Worm (Caenorhabditis elegans): ENCODE results near the gene Y26G10.6.

The Y26G10.6 gene

DNA sequence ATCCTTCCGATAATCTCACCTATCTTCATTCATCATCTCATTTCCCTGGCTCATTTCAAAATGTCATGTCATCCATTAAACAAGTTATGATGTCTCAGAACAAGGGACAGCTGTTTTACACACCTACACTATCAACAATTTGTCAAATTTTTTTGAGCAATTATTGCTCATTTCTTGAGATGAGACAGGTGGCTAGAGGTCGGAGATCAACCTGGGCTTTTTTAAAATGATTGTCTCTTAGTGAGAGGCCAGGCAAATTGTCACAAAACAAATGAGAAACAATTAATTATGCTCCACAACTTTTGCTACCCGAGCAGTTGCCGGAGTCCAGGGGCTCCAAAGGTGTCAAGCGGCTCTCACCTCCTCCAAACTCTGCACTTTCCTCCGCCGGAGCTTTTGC lies 29.0 kb downstream of the Y26G10.6 start (continued):
- TF ChIP-seq nhr-71 (tag; optimal IDR thresholded peaks at IDR 0.05) (peak; percentile 70), ets-5 (GFP tag; IDR thresholded peaks at IDR 0.05) (no peak), nhr-11 (tag; optimal IDR thresholded peaks at IDR 0.05) (peak; percentile 33), unc-86 (tag; optimal IDR thresholded peaks at IDR 0.05) (no peak), efl-1 (optimal IDR thresholded peaks at IDR 0.05) (no peak), efl-1 (GFP tag; optimal IDR thresholded peaks at IDR 0.05 in 1 of 2) (peak in 1 of 2 experiments; percentile 75), pqm-1 (tag; optimal IDR thresholded peaks at IDR 0.05) (no peak), fos-1 (tag; optimal IDR thresholded peaks at IDR 0.05) (no peak), nhr-28 (tag; optimal IDR thresholded peaks at IDR 0.05) (no peak), nhr-19 (GFP tag; conservative IDR thresholded peaks at IDR 0.05) (peak; percentile 47), tbx-2 (tag; optimal IDR thresholded peaks at IDR 0.05) (peak; percentile 3), unc-30 (tag; optimal IDR thresholded peaks at IDR 0.05) (no peak), egl-27 (tag; optimal IDR thresholded peaks at IDR 0.05) (no peak), ztf-4 (tag; optimal IDR thresholded peaks at IDR 0.05) (no peak)

DNA sequence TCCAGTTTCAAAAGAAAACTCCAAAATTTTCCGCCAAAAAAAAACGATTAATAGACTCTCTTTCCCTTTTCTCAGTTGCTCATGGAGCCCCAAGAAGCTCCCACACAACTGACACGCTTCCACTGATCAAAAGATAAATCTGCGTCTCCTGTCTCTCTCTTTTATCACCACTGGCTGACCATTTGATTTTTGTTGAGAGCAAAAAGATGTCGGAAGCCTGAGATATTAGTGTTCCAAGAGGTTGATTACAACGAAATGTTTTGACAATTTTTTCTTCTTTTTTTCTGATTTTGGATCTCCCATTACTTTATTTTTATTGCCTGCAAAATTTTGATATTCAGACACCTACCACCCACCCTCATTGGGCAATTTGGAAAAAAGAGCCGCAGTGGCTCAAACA lies 32.8 kb downstream of the Y26G10.6 start, which contains the start of gene twk-42:
Gene twk-42, minus strand, starts transcription at position 101 of the 400 bp plus-strand sequence.
- TF ChIP-seq rnt-1 (tag; optimal IDR thresholded peaks at IDR 0.05) (peak; percentile 29), snpc-4 (tag; optimal IDR thresholded peaks at IDR 0.05) (no peak)

DNA sequence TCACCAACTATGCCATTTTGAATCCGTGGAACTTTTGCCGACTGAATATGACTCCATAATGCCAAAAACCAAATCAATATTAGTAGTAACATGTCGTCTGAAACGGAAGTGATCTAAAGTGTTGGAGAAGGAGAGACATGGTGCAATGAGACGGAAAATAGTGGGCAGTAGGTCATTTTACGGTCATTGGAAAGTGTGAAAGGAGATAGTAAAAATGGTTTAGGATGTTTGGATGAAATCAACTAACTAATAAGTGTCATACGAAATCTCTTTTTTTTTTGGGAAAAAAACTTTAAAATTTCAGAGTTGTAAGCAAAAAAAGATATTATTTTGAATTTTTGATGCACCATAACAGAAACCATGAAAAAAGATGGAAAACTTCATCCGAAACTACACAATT lies 40.0 kb downstream of the Y26G10.6 start, which contains the start of gene cutl-4:
Gene cutl-4, minus strand, starts transcription at position 101 of the 400 bp plus-strand sequence.
- TF ChIP-seq blmp-1 (tag; optimal IDR thresholded peaks at IDR 0.05): no peak

DNA sequence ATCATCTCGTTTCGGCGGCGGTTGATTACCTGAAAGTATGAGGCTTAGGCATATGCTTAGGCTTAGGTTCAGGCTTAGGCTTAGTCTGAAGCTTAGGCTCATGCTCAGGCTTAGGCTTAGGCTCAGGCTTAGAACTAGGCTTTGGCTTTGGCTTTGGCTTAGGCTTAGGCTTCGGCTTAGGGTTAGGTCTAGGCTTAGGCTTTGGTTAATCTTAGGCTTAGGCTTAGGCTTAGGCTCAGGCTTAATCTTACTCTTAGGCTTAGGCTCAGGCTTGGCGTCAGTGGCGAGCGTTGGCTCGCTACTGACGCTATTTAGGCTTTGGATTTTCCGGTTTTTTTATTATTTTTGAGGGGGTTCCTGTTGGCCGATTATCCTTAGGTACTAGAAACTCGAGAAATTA lies 44.0 kb downstream of the Y26G10.6 start:
- TF ChIP-seq vab-15 (tag; optimal IDR thresholded peaks at IDR 0.05): no peak
- no peak for TF ChIP-seq sox-4 (tag; optimal IDR thresholded peaks at IDR 0.05)
- TF ChIP-seq alr-1 (tag; optimal IDR thresholded peaks at IDR 0.05; ENCODE audit: borderline replicate concordance): no peak
- no peak for TF ChIP-seq nhr-84 (tag; optimal IDR thresholded peaks at IDR 0.05)
- no peak for TF ChIP-seq lin-15B (tag; optimal IDR thresholded peaks at IDR 0.05)
- TF ChIP-seq rnt-1 (tag; optimal IDR thresholded peaks at IDR 0.05): no peak
- no peak for TF ChIP-seq nhr-76 (tag; optimal IDR thresholded peaks at IDR 0.05)
- TF ChIP-seq grh-1 (GFP tag; IDR thresholded peaks at IDR 0.05): no peak
- no peak for TF ChIP-seq xbp-1 (tag; optimal IDR thresholded peaks at IDR 0.05)

DNA sequence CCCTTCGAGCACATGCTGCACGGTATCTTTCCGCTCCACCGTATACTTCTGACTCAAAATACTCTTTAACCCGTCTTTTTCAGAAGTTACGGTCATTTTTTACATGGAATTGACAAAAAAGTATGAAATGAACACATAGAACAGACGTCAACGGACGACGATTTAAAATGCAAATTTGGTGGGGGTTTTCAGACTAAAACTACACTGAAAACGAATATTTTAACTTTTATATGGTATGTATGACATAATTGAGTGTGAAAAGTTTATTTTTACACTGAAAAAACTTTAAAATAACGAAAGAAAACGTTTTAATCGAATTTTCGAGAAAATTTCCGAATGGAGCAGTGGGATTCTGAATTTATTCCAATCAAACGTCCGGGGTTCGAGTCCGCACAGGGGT lies 47.2 kb downstream of the Y26G10.6 start, which contains the start of gene twk-36:
Gene twk-36, minus strand, starts transcription at position 101 of the 400 bp plus-strand sequence.
- TF ChIP-seq tbx-2 (tag; optimal IDR thresholded peaks at IDR 0.05): no peak

DNA sequence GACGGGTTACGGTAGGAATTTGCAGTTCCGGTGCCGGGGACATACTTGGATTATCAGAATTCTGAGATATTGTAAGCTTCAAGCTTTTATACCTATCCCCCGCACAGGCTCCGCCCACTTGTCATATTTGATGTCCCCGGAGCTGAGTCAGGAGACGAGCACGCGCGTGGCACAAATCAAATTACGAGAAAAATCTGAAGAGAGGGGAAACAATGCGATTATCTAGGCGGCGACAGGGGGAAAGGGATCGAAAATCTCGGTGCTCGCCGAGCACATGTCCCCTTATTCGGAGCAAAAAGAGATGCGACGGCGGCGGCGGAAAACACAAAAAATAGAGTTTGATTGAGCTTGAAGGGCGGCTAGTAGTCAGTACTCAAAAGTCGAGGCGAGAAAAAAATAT lies 49.4 kb downstream of the Y26G10.6 start, which contains the start of gene R12G8.1:
Gene R12G8.1, minus strand, starts transcription at position 63 of the 400 bp plus-strand sequence.
- TF ChIP-seq ces-1 (GFP tag; optimal IDR thresholded peaks at IDR 0.05) (peak; percentile 66), unc-86 (tag; optimal IDR thresholded peaks at IDR 0.05) (no peak), isw-1 (GFP tag; IDR thresholded peaks at IDR 0.05) (no peak), efl-1 (optimal IDR thresholded peaks at IDR 0.05) (no peak), efl-1 (GFP tag; optimal IDR thresholded peaks at IDR 0.05 in 1 of 2) (peak in 1 of 2 experiments; percentile 74), mef-2 (tag; optimal IDR thresholded peaks at IDR 0.05) (no peak), lsy-2 (tag; optimal IDR thresholded peaks at IDR 0.05) (peak in 1 of 2 experiments; percentile 1), egl-13 (tag; optimal IDR thresholded peaks at IDR 0.05) (no peak), grh-1 (GFP tag; IDR thresholded peaks at IDR 0.05) (no peak), nhr-90 (tag; optimal IDR thresholded peaks at IDR 0.05; ENCODE audit: poor library complexity) (no peak), hlh-17 (GFP tag; optimal IDR thresholded peaks at IDR 0.05; ENCODE audit: borderline replicate concordance) (no peak), mdl-1 (tag; optimal IDR thresholded peaks at IDR 0.05) (no peak), nhr-71 (tag; optimal IDR thresholded peaks at IDR 0.05) (peak; percentile 51), unc-62 (GFP tag; optimal IDR thresholded peaks at IDR 0.05) (no peak), ztf-4 (tag; optimal IDR thresholded peaks at IDR 0.05) (no peak), ceh-90 (tag; optimal IDR thresholded peaks at IDR 0.05) (no peak), efl-3 (GFP tag; optimal IDR thresholded peaks at IDR 0.05) (no peak), lin-14 (GFP tag; optimal IDR thresholded peaks at IDR 0.05) (peak; percentile 78), lin-35 (GFP tag; optimal IDR thresholded peaks at IDR 0.05) (no peak), tlp-1 (tag; optimal IDR thresholded peaks at IDR 0.05) (no peak), pax-3 (tag; optimal IDR thresholded peaks at IDR 0.05) (no peak), fkh-10 (GFP tag; optimal IDR thresholded peaks at IDR 0.05) (peak; percentile 89), hlh-4 (tag; optimal IDR thresholded peaks at IDR 0.05) (no peak), unc-98 (GFP tag; IDR thresholded peaks at IDR 0.05) (no peak), ceh-63 (GFP tag; optimal IDR thresholded peaks at IDR 0.05) (no peak), nhr-76 (tag; optimal IDR thresholded peaks at IDR 0.05) (no peak)
